Worm (Caenorhabditis elegans) whole organism, L1 larva: ENCODE measurements around the gene xpo-1.

Experiments used
- C04F5.9 ChIP-seq: sonication (generic microtip); optimal IDR thresholded peaks from 2 replicates; lab custom pipeline; 2016; ENCODE audit warnings: missing genetic modification characterization, missing compliant biosample characterization
- F16B12.6 ChIP-seq: fragments of 150-350 bp; optimal IDR thresholded peaks from 2 replicates; lab custom pipeline; 2014; ENCODE audit warnings: missing biosample characterization, missing genetic modification characterization
- aha-1 ChIP-seq: fragments of 150-350 bp; optimal IDR thresholded peaks from 2 replicates; lab custom pipeline; 2014; ENCODE audit warnings: missing biosample characterization, missing genetic modification characterization
- ceh-8 ChIP-seq: fragments of 200-800 bp; sonication (Bioruptor generic); optimal IDR thresholded peaks from 2 replicates; lab custom pipeline; 2018; ENCODE audit warnings: mild to moderate bottlenecking, missing genetic modification characterization, moderate library complexity, missing compliant biosample characterization
- ceh-88 ChIP-seq: fragments of 200-800 bp; sonication (Bioruptor generic); IDR thresholded peaks from 2 replicates; pipeline ENCODE4 v1.3.6; 2022; ENCODE audit warnings: missing genetic modification characterization, missing compliant biosample characterization
- ces-1 ChIP-seq: fragments of 150-350 bp; optimal IDR thresholded peaks from 2 replicates; lab custom pipeline; 2014; ENCODE audit warnings: missing biosample characterization, missing genetic modification reagents, missing genetic modification characterization
- dpl-1 ChIP-seq, 3 experiments: fragments of 150-350 bp in 2 of 3; sonication (generic microtip) in 1 of 3; optimal IDR thresholded peaks; 2 replicates each; lab custom pipeline; 2014 to 2017; ENCODE audit warnings: missing biosample characterization in 3 of 3, missing genetic modification characterization in 3 of 3, missing genetic modification reagents in 3 of 3
- efl-1 ChIP-seq, 4 experiments: fragments of 150-350 bp; optimal IDR thresholded peaks in 3 of 4; peaks in 1 of 4; 1 replicate in 1 of 4; 2 replicates in 3 of 4; lab custom pipeline; 2014; ENCODE audit warnings: missing biosample characterization in 2 of 4, missing genetic modification characterization in 2 of 4, missing genetic modification reagents in 2 of 4
- egl-27 ChIP-seq, 2 experiments: fragments of 150-350 bp in 1 of 2; sonication (generic microtip); optimal IDR thresholded peaks; 3 replicates each; lab custom pipeline; 2017 to 2018; ENCODE audit warnings: missing biosample characterization in 2 of 2, missing genetic modification characterization in 2 of 2, missing genetic modification reagents in 2 of 2
- elt-3 ChIP-seq, 6 experiments: fragments of 150-350 bp in 1 of 6; sonication (generic microtip); optimal IDR thresholded peaks; 2 replicates each; lab custom pipeline; 2017 to 2018; ENCODE audit warnings: missing biosample characterization in 6 of 6, missing genetic modification characterization in 6 of 6, inconsistent platforms in 1 of 6
- fkh-4 ChIP-seq: sonication (generic microtip); optimal IDR thresholded peaks from 2 replicates; lab custom pipeline; 2016; ENCODE audit warnings: missing compliant biosample characterization, missing genetic modification characterization, borderline replicate concordance
- fkh-8 ChIP-seq: sonication (generic microtip); optimal IDR thresholded peaks from 2 replicates; lab custom pipeline; 2016; ENCODE audit warnings: mild to moderate bottlenecking, missing genetic modification characterization, missing compliant biosample characterization
- isw-1 ChIP-seq: fragments of 200-800 bp; sonication (Bioruptor generic); IDR thresholded peaks from 2 replicates; pipeline ENCODE4 v1.3.6; 2022; ENCODE audit warnings: missing genetic modification characterization, missing compliant biosample characterization
- jun-1 ChIP-seq: fragments of 150-350 bp; optimal IDR thresholded peaks from 2 replicates; lab custom pipeline; 2014; ENCODE audit warnings: missing biosample characterization, missing genetic modification reagents, missing genetic modification characterization
- lin-14 ChIP-seq: fragments of 200-800 bp; sonication (Bioruptor generic); optimal IDR thresholded peaks from 2 replicates; lab custom pipeline; 2018; ENCODE audit warnings: mild to moderate bottlenecking, missing genetic modification characterization, moderate library complexity, missing compliant biosample characterization
- lin-35 ChIP-seq, 2 experiments: fragments of 150-350 bp; optimal IDR thresholded peaks; 2 replicates each; lab custom pipeline; 2014; ENCODE audit warnings: missing biosample characterization in 2 of 2, missing genetic modification characterization in 2 of 2, missing genetic modification reagents in 2 of 2
- lin-39 ChIP-seq: fragments of 150-350 bp; optimal IDR thresholded peaks from 2 replicates; lab custom pipeline; 2014; ENCODE audit warnings: missing biosample characterization, missing genetic modification reagents, missing genetic modification characterization
- lsy-2 ChIP-seq, 2 experiments: fragments of 150-350 bp; optimal IDR thresholded peaks; 2 replicates each; lab custom pipeline; 2014; ENCODE audit warnings: missing biosample characterization in 2 of 2, missing genetic modification characterization in 2 of 2
- mdl-1 ChIP-seq, 2 experiments: fragments of 150-350 bp; optimal IDR thresholded peaks; 2 replicates each; lab custom pipeline; 2014 to 2017; ENCODE audit warnings: missing biosample characterization in 2 of 2, missing genetic modification characterization in 2 of 2, inconsistent platforms in 1 of 2
- nhr-12 ChIP-seq: sonication (generic microtip); optimal IDR thresholded peaks from 2 replicates; lab custom pipeline; 2017; ENCODE audit warnings: missing biosample characterization, missing genetic modification characterization
- nhr-20 ChIP-seq: sonication (generic microtip); optimal IDR thresholded peaks from 2 replicates; lab custom pipeline; 2016; ENCODE audit warnings: mild to moderate bottlenecking, missing genetic modification characterization, missing compliant biosample characterization
- nhr-237 ChIP-seq: fragments of 150-350 bp; optimal IDR thresholded peaks from 2 replicates; lab custom pipeline; 2014; ENCODE audit warnings: missing biosample characterization, missing genetic modification characterization
- nhr-28 ChIP-seq: fragments of 150-350 bp; optimal IDR thresholded peaks from 2 replicates; lab custom pipeline; 2014; ENCODE audit warnings: missing biosample characterization, missing genetic modification characterization
- nhr-47 ChIP-seq: sonication (generic microtip); optimal IDR thresholded peaks from 2 replicates; lab custom pipeline; 2016; ENCODE audit warnings: mild to moderate bottlenecking, missing genetic modification characterization, moderate library complexity, missing compliant biosample characterization
- nhr-77 ChIP-seq: fragments of 150-350 bp; optimal IDR thresholded peaks from 2 replicates; lab custom pipeline; 2014; ENCODE audit warnings: missing biosample characterization, missing genetic modification characterization
- pag-3 ChIP-seq: sonication (generic microtip); optimal IDR thresholded peaks from 2 replicates; lab custom pipeline; 2017; ENCODE audit warnings: missing genetic modification characterization, mild to moderate bottlenecking, missing compliant biosample characterization, antibody characterized with exemption, borderline replicate concordance; ENCODE audit not compliant: insufficient read depth
- pax-3 ChIP-seq: fragments of 200-800 bp; sonication (Bioruptor generic); optimal IDR thresholded peaks from 2 replicates; lab custom pipeline; 2018; ENCODE audit warnings: mild to moderate bottlenecking, missing genetic modification characterization, moderate library complexity, missing compliant biosample characterization
- rnt-1 ChIP-seq: sonication (generic microtip); optimal IDR thresholded peaks from 2 replicates; lab custom pipeline; 2016; ENCODE audit warnings: mild to moderate bottlenecking, missing genetic modification characterization, moderate library complexity, missing compliant biosample characterization
- skn-1 ChIP-seq: fragments of 150-350 bp; optimal IDR thresholded peaks from 2 replicates; lab custom pipeline; 2014; ENCODE audit warnings: missing biosample characterization, missing genetic modification characterization
- snpc-4 ChIP-seq: fragments of 150-350 bp; optimal IDR thresholded peaks from 2 replicates; lab custom pipeline; 2014; ENCODE audit warnings: missing biosample characterization, missing genetic modification characterization
- snu-23 ChIP-seq: sonication (generic microtip); optimal IDR thresholded peaks from 2 replicates; lab custom pipeline; 2016; ENCODE audit warnings: missing genetic modification characterization, missing compliant biosample characterization
- tbx-2 ChIP-seq: sonication (generic microtip); optimal IDR thresholded peaks from 2 replicates; lab custom pipeline; 2016; ENCODE audit warnings: missing genetic modification characterization, missing compliant biosample characterization
- tlp-1 ChIP-seq: fragments of 150-350 bp; optimal IDR thresholded peaks from 2 replicates; lab custom pipeline; 2014; ENCODE audit warnings: missing biosample characterization, missing genetic modification characterization
- unc-30 ChIP-seq: sonication (generic microtip); optimal IDR thresholded peaks from 2 replicates; lab custom pipeline; 2017; ENCODE audit warnings: missing biosample characterization, missing genetic modification characterization
- unc-86 ChIP-seq: sonication (generic microtip); optimal IDR thresholded peaks from 2 replicates; lab custom pipeline; 2016; ENCODE audit warnings: missing genetic modification characterization, missing compliant biosample characterization
- zip-4 ChIP-seq: fragments of 200-800 bp; sonication (Bioruptor generic); optimal IDR thresholded peaks from 2 replicates; lab custom pipeline; 2018; ENCODE audit warnings: mild to moderate bottlenecking, missing genetic modification characterization, moderate library complexity, missing compliant biosample characterization

Gene xpo-1

DNA sequence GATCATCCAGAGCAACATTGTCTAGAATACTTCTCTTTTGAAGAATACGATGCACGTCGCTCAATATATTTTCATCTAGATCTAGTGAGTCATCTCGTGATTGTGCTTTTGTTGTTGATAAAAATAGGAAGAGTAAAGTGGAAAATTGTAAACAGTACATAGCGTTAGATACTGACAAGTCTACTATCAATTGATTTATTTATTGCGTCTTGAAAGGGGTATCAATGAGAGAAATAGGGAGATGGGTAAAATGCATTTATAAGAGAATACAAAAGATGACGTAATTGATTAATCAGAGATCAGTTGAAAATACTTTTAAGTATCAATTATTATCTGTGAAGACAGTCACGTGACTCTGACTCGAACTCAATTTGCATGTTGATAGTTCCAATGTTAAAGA lies 32.0 kb downstream of the xpo-1 start, which contains the start of gene txt-5 (continued):
- TF ChIP-seq nhr-77 (tag; lab: Kevin White, UChicago), result no peak
- peak; percentile 57 for TF ChIP-seq nhr-20 (tag; lab: Kevin White, UChicago)
- no peak for TF ChIP-seq ceh-88 (GFP tag; lab: Robert Waterston, UW)

DNA sequence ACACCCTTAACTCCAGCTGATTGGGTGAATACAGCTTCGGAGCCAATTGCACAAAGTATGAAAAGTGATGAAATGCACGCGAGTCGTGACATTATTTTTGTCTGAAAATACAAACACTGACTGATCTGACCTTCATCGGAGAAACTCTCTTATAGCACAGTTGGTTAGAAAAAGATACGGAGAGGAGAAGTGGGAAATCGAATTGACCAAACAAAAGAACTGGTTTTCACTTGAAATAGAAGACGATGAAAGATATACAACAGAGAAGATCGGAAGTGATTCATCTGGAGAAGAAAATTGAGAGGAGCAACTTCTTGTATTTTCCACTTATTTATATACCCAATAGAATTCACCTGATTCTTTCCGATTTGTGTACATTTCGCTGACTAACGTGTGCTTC lies 32.9 kb downstream of the xpo-1 start, which contains the start of gene ttr-33:
Gene ttr-33 (minus strand): TSS at position 101 of the 400 bp plus-strand sequence.
- TF ChIP-seq F16B12.6 (tag; lab: Kevin White, UChicago) (no peak), elt-3 (tag; optimal IDR thresholded peaks at IDR 0.05; lab: Kevin White, UChicago) (peak in 1 of 6 experiments; percentile 3)

DNA sequence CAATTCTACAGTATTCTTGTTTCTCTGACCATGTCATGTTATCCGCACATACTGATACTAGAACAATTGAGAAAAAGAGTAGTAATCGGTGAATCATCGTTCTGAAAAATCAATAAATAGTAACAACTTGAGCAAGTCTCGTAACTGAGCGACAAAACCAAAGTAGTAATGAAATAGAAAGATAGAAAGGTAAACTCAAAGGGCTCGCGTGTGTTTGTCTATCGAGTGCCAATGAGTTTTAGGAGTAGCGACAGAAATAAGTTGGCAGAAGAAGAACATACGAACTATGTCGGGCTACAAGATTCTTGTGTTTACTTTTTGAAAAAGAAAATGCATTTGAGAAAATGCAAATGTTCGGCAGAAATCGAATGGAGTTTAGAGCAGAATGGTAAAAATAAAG lies 34.6 kb downstream of the xpo-1 start, which contains the start of gene C37C3.12:
Gene C37C3.12 (minus strand): TSS at position 101 of the 400 bp plus-strand sequence.
- TF ChIP-seq tbx-2 (tag; lab: Kevin White, UChicago) (no peak), C04F5.9 (tag; lab: Kevin White, UChicago) (no peak), nhr-77 (tag; lab: Kevin White, UChicago) (no peak), zip-4 (GFP tag; lab: Kevin White, UChicago) (no peak), mdl-1 (tag; optimal IDR thresholded peaks at IDR 0.05; lab: Kevin White, UChicago) (no peak), lin-35 (GFP tag; optimal IDR thresholded peaks at IDR 0.05; lab: Kevin White, UChicago) (no peak), skn-1 (no peak), lsy-2 (tag; optimal IDR thresholded peaks at IDR 0.05; lab: Kevin White, UChicago) (no peak), aha-1 (no peak), nhr-12 (tag; lab: Kevin White, UChicago) (no peak), ces-1 (no peak), nhr-28 (tag; lab: Kevin White, UChicago) (no peak), jun-1 (tag; lab: Kevin White, UChicago) (no peak)

DNA sequence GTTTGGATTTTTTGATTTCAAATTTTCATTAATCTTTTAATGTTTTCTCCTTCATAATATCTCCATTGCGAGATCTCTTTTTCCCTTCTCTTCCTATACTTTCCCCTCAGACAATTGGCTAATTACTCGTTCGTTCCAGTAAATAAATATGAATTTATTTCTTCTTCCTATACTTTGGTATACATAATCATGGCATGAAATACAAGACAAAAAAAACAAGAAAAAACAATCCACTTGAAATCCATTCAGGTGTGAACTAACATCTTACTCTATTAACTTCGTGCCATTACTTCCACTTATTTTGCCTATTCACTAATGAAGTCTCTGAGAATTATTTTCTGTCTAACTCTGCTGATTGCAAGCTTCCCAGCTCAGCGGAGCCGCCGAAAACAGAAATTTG lies 37.4 kb downstream of the xpo-1 start, which contains the start of gene grd-8:
Gene grd-8 (plus strand): TSS at position 301 of the 400 bp plus-strand sequence.
- TF ChIP-seq lin-14 (no peak), unc-86 (tag; lab: Kevin White, UChicago) (no peak), lin-39 (tag; lab: Kevin White, UChicago) (no peak), ceh-8 (no peak), skn-1 (no peak), nhr-47 (tag; lab: Kevin White, UChicago) (no peak), nhr-20 (tag; lab: Kevin White, UChicago) (no peak), pax-3 (no peak), isw-1 (GFP tag; lab: Robert Waterston, UW) (no peak), dpl-1 (GFP tag; optimal IDR thresholded peaks at IDR 0.05; lab: Kevin White, UChicago) (no peak), snpc-4 (tag; lab: Kevin White, UChicago) (no peak), egl-27 (tag; optimal IDR thresholded peaks at IDR 0.05; lab: Kevin White, UChicago) (no peak), unc-30 (tag; lab: Kevin White, UChicago) (no peak), rnt-1 (no peak), nhr-237 (tag; lab: Kevin White, UChicago) (no peak), snu-23 (no peak), pag-3 (tag; lab: Kevin White, UChicago) (no peak)
- TF ChIP-seq, all 84 proteins: peak for 0

DNA sequence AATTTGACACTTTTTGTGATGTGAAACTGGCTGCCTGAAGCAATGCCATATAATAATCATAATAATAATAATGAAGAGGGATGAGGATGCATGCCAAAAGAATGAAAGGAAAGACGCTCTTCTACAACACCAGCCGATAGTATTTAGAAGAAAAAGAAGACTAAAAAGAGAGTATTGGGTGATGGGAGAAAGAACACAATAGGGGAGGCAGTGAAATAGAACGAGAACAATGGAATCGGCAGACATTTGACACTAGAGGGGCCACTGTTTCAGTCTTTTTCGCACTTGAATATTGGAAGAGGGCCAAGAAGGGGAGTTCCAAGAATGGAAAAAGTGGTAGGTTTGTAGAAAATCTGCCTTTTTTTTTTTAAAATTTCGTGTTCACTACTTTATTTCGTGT lies 42.3 kb downstream of the xpo-1 start, which contains the start of gene memo-1:
Gene memo-1 (minus strand): TSS at position 2 of the 400 bp plus-strand sequence.
- peak; percentile 8 for TF ChIP-seq unc-86 (tag; lab: Kevin White, UChicago)
- TF ChIP-seq nhr-237 (tag; lab: Kevin White, UChicago), result no peak
- peak; percentile 26 for TF ChIP-seq lin-14

DNA sequence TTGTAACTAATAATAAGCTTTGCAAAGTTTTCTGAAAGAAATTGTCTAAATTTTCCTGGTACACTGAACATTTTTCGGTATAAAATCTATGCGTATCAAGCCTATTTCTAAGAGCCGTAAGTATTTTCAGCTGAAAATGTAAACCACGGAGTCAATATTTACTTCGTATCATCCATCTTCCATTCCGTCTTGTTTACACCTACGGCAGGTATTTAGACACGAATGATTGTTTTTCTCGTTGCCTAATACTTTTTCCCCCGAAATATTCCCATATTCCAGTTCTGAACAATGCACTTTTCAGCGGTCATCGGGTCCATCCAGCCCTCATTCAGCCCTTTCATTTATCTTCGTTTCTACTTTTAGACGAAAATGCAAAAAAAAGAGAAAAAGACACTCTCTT lies 42.8 kb downstream of the xpo-1 start:
- no peak for TF ChIP-seq fkh-8
- no peak for TF ChIP-seq fkh-4 (tag; lab: Kevin White, UChicago)
- no peak for TF ChIP-seq tlp-1 (tag; lab: Kevin White, UChicago)
- TF ChIP-seq nhr-28 (tag; lab: Kevin White, UChicago), result no peak
- no peak for TF ChIP-seq efl-1 (optimal IDR thresholded peaks at IDR 0.05; lab: Kevin White, UChicago)
- TF ChIP-seq efl-1 (GFP tag; optimal IDR thresholded peaks at IDR 0.05 in 1 of 2; lab: Kevin White, UChicago), result peak in 1 of 2 experiments; percentile 78
